Worm (Caenorhabditis elegans) whole organism, late embryonic: Measurements from ENCODE around the gene W09C2.7.

Experiments
- F13H6.1 ChIP-seq: sonication (generic microtip); optimal IDR thresholded peaks from 2 replicates; lab custom pipeline; 2016; ENCODE audit warnings: missing genetic modification characterization, missing compliant biosample characterization
- K02D7.2 ChIP-seq: sonication (generic microtip); optimal IDR thresholded peaks from 2 replicates; lab custom pipeline; 2017; ENCODE audit warnings: mild to moderate bottlenecking, missing genetic modification characterization, missing compliant biosample characterization
- T23F11.4 ChIP-seq: fragments of 200-800 bp; sonication (Bioruptor generic); optimal IDR thresholded peaks from 2 replicates; lab custom pipeline; 2018; ENCODE audit warnings: mild to moderate bottlenecking, missing genetic modification characterization, missing compliant biosample characterization
- Y22D7AL.16 ChIP-seq: sonication (generic microtip); optimal IDR thresholded peaks from 2 replicates; lab custom pipeline; 2016; ENCODE audit warnings: missing genetic modification characterization, missing compliant biosample characterization
- ceh-18 ChIP-seq: sonication (generic microtip); optimal IDR thresholded peaks from 2 replicates; lab custom pipeline; 2016; ENCODE audit warnings: missing genetic modification characterization, missing compliant biosample characterization
- ceh-22 ChIP-seq: sonication (generic microtip); optimal IDR thresholded peaks from 2 replicates; lab custom pipeline; 2017; ENCODE audit warnings: missing biosample characterization, missing genetic modification characterization
- ceh-24 ChIP-seq: sonication (generic microtip); optimal IDR thresholded peaks from 2 replicates; lab custom pipeline; 2016; ENCODE audit warnings: mild to moderate bottlenecking, missing genetic modification characterization, missing compliant biosample characterization
- ceh-30 ChIP-seq: fragments of 150-350 bp; optimal IDR thresholded peaks from 2 replicates; lab custom pipeline; 2014; ENCODE audit warnings: missing biosample characterization, missing genetic modification characterization
- ceh-34 ChIP-seq: sonication (generic microtip); optimal IDR thresholded peaks from 2 replicates; lab custom pipeline; 2016; ENCODE audit warnings: mild to moderate bottlenecking, missing genetic modification characterization, missing compliant biosample characterization
- ceh-45 ChIP-seq: fragments of 200-800 bp; sonication (Bioruptor generic); IDR thresholded peaks from 2 replicates; pipeline ENCODE4 v1.3.6; 2022; ENCODE audit warnings: missing genetic modification reagents, missing genetic modification characterization, missing compliant biosample characterization
- ceh-6 ChIP-seq: fragments of 200-800 bp; sonication (Bioruptor generic); optimal IDR thresholded peaks from 2 replicates; lab custom pipeline; 2018; ENCODE audit warnings: mild to moderate bottlenecking, missing genetic modification characterization, missing compliant biosample characterization
- ceh-9 ChIP-seq: sonication (generic microtip); optimal IDR thresholded peaks from 2 replicates; lab custom pipeline; 2016; ENCODE audit warnings: mild to moderate bottlenecking, missing genetic modification characterization, inconsistent platforms, missing compliant biosample characterization
- che-1 ChIP-seq: sonication (generic microtip); optimal IDR thresholded peaks from 2 replicates; lab custom pipeline; 2016; ENCODE audit warnings: mild to moderate bottlenecking, missing genetic modification characterization, missing compliant biosample characterization
- dmd-4 ChIP-seq: sonication (generic microtip); optimal IDR thresholded peaks from 2 replicates; lab custom pipeline; 2016; ENCODE audit warnings: borderline replicate concordance, missing genetic modification characterization, missing compliant biosample characterization
- dve-1 ChIP-seq: sonication (generic microtip); optimal IDR thresholded peaks from 2 replicates; lab custom pipeline; 2017; ENCODE audit warnings: antibody characterized with exemption, mild to moderate bottlenecking, missing genetic modification characterization, missing compliant biosample characterization
- elt-4 ChIP-seq: sonication (generic microtip); optimal IDR thresholded peaks from 2 replicates; lab custom pipeline; 2016; ENCODE audit warnings: missing genetic modification characterization, missing compliant biosample characterization
- fax-1 ChIP-seq: sonication (generic microtip); optimal IDR thresholded peaks from 2 replicates; lab custom pipeline; 2016; ENCODE audit warnings: missing genotype, missing genetic modification characterization, missing compliant biosample characterization
- fkh-10 ChIP-seq: fragments of 150-350 bp; optimal IDR thresholded peaks from 2 replicates; lab custom pipeline; 2014; ENCODE audit warnings: missing biosample characterization, missing genetic modification reagents, missing genetic modification characterization
- fkh-6 ChIP-seq: sonication (generic microtip); optimal IDR thresholded peaks from 2 replicates; lab custom pipeline; 2016; ENCODE audit warnings: missing genetic modification characterization, missing compliant biosample characterization
- gmeb-2 ChIP-seq: sonication (generic microtip); optimal IDR thresholded peaks from 2 replicates; lab custom pipeline; 2016; ENCODE audit warnings: missing genetic modification characterization, inconsistent platforms, missing compliant biosample characterization
- hlh-15 ChIP-seq: sonication (generic microtip); optimal IDR thresholded peaks from 2 replicates; lab custom pipeline; 2016; ENCODE audit warnings: missing genetic modification characterization, missing compliant biosample characterization
- hlh-8 ChIP-seq: sonication (generic microtip); optimal IDR thresholded peaks from 2 replicates; lab custom pipeline; 2016; ENCODE audit warnings: missing genotype, missing genetic modification characterization, missing compliant biosample characterization
- lin-11 ChIP-seq: fragments of 200-800 bp; sonication (Bioruptor generic); optimal IDR thresholded peaks from 2 replicates; lab custom pipeline; 2018; ENCODE audit warnings: mild to moderate bottlenecking, missing genetic modification characterization, missing compliant biosample characterization
- madf-2 ChIP-seq: sonication (generic microtip); optimal IDR thresholded peaks from 2 replicates; lab custom pipeline; 2017; ENCODE audit warnings: missing genetic modification characterization, missing compliant biosample characterization
- mec-3 ChIP-seq: sonication (generic microtip); optimal IDR thresholded peaks from 2 replicates; lab custom pipeline; 2016; ENCODE audit warnings: borderline replicate concordance, missing genetic modification characterization, missing compliant biosample characterization
- nhr-11 ChIP-seq: fragments of 150-350 bp; optimal IDR thresholded peaks from 2 replicates; lab custom pipeline; 2014; ENCODE audit warnings: missing biosample characterization, missing genetic modification characterization
- nhr-232 ChIP-seq: sonication (generic microtip); optimal IDR thresholded peaks from 2 replicates; lab custom pipeline; 2016; ENCODE audit warnings: missing genetic modification characterization, missing compliant biosample characterization
- npax-4 ChIP-seq: sonication (generic microtip); optimal IDR thresholded peaks from 2 replicates; lab custom pipeline; 2016; ENCODE audit warnings: missing genetic modification characterization, missing compliant biosample characterization
- odd-2 ChIP-seq: sonication (generic microtip); optimal IDR thresholded peaks from 2 replicates; lab custom pipeline; 2017; ENCODE audit warnings: antibody characterized with exemption, mild to moderate bottlenecking, missing genetic modification characterization, missing compliant biosample characterization
- pat-9 ChIP-seq: fragments of 200-800 bp; sonication (Bioruptor generic); optimal IDR thresholded peaks from 2 replicates; lab custom pipeline; 2018; ENCODE audit warnings: mild to moderate bottlenecking, missing genetic modification characterization, moderate library complexity, missing compliant biosample characterization
- pax-1 ChIP-seq: fragments of 150-350 bp; optimal IDR thresholded peaks from 2 replicates; lab custom pipeline; 2014; ENCODE audit warnings: missing biosample characterization, missing genetic modification characterization
- pha-2 ChIP-seq: sonication (generic microtip); optimal IDR thresholded peaks from 2 replicates; lab custom pipeline; 2017; ENCODE audit warnings: mild to moderate bottlenecking, missing genetic modification characterization, missing compliant biosample characterization
- pha-4 ChIP-seq: fragments of 150-350 bp; optimal IDR thresholded peaks from 2 replicates; lab custom pipeline; 2018; ENCODE audit warnings: missing biosample characterization, missing genetic modification reagents, missing genetic modification characterization
- pros-1 ChIP-seq: fragments of 150-350 bp; optimal IDR thresholded peaks from 2 replicates; lab custom pipeline; 2014; ENCODE audit warnings: missing biosample characterization, missing genetic modification reagents, missing genetic modification characterization
- rnt-1 ChIP-seq: sonication (generic microtip); optimal IDR thresholded peaks from 2 replicates; lab custom pipeline; 2016; ENCODE audit warnings: missing genetic modification characterization, missing compliant biosample characterization
- syd-9 ChIP-seq: sonication (generic microtip); optimal IDR thresholded peaks from 2 replicates; lab custom pipeline; 2016; ENCODE audit warnings: mild to moderate bottlenecking, missing genetic modification characterization, moderate library complexity, missing compliant biosample characterization
- unc-55 ChIP-seq: sonication (generic microtip); optimal IDR thresholded peaks from 2 replicates; lab custom pipeline; 2017; ENCODE audit warnings: missing biosample characterization, missing genetic modification reagents, missing genetic modification characterization
- zip-5 ChIP-seq: sonication (generic microtip); optimal IDR thresholded peaks from 2 replicates; lab custom pipeline; 2016; ENCODE audit warnings: missing genetic modification characterization, missing compliant biosample characterization
- ztf-16 ChIP-seq: sonication (generic microtip); optimal IDR thresholded peaks from 2 replicates; lab custom pipeline; 2017; ENCODE audit warnings: missing genetic modification characterization, missing compliant biosample characterization

W09C2.7 gene

ce11 chrIV:9614695-9615094 lies 7.5 kb downstream of the W09C2.7 start, which contains the start of gene elt-1:
Gene elt-1 (plus strand): TSS chrIV:9614995.
- TF ChIP-seq npax-4 (tag; lab: Kevin White, UChicago) (no peak), F13H6.1 (tag; lab: Kevin White, UChicago) (no peak), K02D7.2 (tag; lab: Kevin White, UChicago) (no peak), pha-2 (tag; lab: Kevin White, UChicago) (no peak), pha-4 (tag; lab: Kevin White, UChicago) (no peak), pros-1 (tag; lab: Kevin White, UChicago) (no peak), ceh-30 (no peak), odd-2 (no peak), ceh-6 (GFP tag; lab: Kevin White, UChicago) (no peak), T23F11.4 (GFP tag; lab: Kevin White, UChicago) (no peak), nhr-232 (tag; lab: Kevin White, UChicago) (no peak), gmeb-2 (tag; lab: Kevin White, UChicago) (no peak), syd-9 (tag; lab: Kevin White, UChicago) (no peak), ceh-18 (tag; lab: Kevin White, UChicago) (no peak), hlh-15 (tag; lab: Kevin White, UChicago) (no peak)

- TF ChIP-seq nhr-11 (tag; lab: Kevin White, UChicago) = no peak
- no peak for TF ChIP-seq hlh-8 (tag; lab: Kevin White, UChicago)
- no peak for TF ChIP-seq odd-2
- no peak for TF ChIP-seq ztf-16 (tag; lab: Kevin White, UChicago)
- TF ChIP-seq zip-5 (tag; lab: Kevin White, UChicago) = no peak
- no peak for TF ChIP-seq fkh-6
- no peak for TF ChIP-seq pros-1 (tag; lab: Kevin White, UChicago)
- TF ChIP-seq ceh-24 = no peak
Observed at ce11 chrIV:9614060-9614459, 8.1 kb downstream of the W09C2.7 start.

- TF ChIP-seq rnt-1 = peak; percentile 27
- TF ChIP-seq ceh-22 (tag; lab: Kevin White, UChicago) = no peak
- peak; percentile 48 for TF ChIP-seq unc-55
- TF ChIP-seq elt-4 (tag; lab: Kevin White, UChicago) = no peak
- no peak for TF ChIP-seq pax-1
- TF ChIP-seq fkh-10 = no peak
Observed at ce11 chrIV:9613072-9613590, 9.0 kb downstream of the W09C2.7 start.

ce11 chrIV:9610923-9611322 lies 11.2 kb downstream of the W09C2.7 start:
- TF ChIP-seq ceh-30 (no peak), fax-1 (tag; lab: Kevin White, UChicago) (no peak), lin-11 (tag; lab: Kevin White, UChicago) (no peak), Y22D7AL.16 (tag; lab: Kevin White, UChicago) (no peak), zip-5 (tag; lab: Kevin White, UChicago) (no peak), fkh-6 (no peak), odd-2 (no peak), pat-9 (tag; lab: Kevin White, UChicago) (no peak), K02D7.2 (tag; lab: Kevin White, UChicago) (no peak), dve-1 (tag; lab: Kevin White, UChicago) (no peak), mec-3 (no peak), dmd-4 (tag; lab: Kevin White, UChicago) (no peak), ceh-34 (tag; lab: Kevin White, UChicago) (no peak), ceh-9 (tag; lab: Kevin White, UChicago) (no peak), che-1 (no peak), syd-9 (tag; lab: Kevin White, UChicago) (no peak), gmeb-2 (tag; lab: Kevin White, UChicago) (no peak), ceh-45 (GFP tag; lab: Robert Waterston, UW) (no peak), madf-2 (tag; lab: Kevin White, UChicago) (no peak), ceh-6 (GFP tag; lab: Kevin White, UChicago) (no peak)
